Fruit fly (Drosophila melanogaster) S2 (cell line): Measurements from ENCODE around the gene CG17544.

ENCODE experiments used
- CG8478 ChIP-seq: fragments of >200 bp; optimal IDR thresholded peaks from 2 replicates; lab custom pipeline; 2018
- CTCF ChIP-seq, 2 experiments: fragments of >200 bp; optimal IDR thresholded peaks; 2 replicates each; lab custom pipeline; 2018

- TF ChIP-seq CTCF (optimal IDR thresholded peaks at IDR 0.05; lab: Kevin White, UChicago) (no peak), CG8478 (lab: Kevin White, UChicago) (no peak)
These were observed 7.5 kb upstream of the CG17544 start for dm6 chr2L:19405685-19406357.
